Fruit fly (Drosophila melanogaster): ENCODE data around the gene ear.

Gene ear

DNA sequence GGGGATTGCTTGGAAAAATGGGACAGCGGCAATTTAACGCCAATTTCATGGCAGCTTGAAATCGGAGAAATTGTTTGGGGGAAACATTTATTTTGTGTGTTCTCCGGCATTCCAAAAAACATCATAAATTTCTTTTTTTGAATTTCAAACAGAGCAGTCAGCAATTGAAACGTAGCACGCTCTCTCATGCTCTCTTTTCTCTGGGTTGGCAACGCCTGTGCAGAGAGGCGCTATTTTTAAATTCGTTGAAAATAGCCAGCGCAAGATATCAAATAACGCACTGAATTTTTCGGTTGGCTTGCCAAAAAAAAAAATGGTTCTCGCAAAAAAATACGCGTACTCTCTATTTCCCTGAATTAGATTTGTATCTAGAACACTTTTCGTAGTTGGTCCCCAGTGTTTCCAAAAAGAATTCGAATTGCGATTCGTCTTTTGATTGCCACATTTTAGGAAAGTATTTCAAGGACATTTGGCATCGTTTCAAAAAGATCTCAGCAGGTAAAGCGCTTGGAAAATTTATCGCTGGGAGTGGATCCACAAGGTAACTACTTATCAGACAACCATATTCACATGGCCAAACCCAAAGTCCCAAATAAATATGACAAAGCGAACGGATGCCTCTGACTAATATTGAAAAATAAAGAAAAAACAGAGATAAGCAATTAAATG is 34.4 kb upstream of the ear start (continued):
- TF ChIP-seq Hr78 (GFP tag; optimal IDR thresholded peaks at IDR 0.05) (no peak), D (optimal IDR thresholded peaks at IDR 0.05) (no peak), D (GFP tag; optimal IDR thresholded peaks at IDR 0.05) (no peak), CG2678 (tag; optimal IDR thresholded peaks at IDR 0.05) (no peak), CG30020 (tag; optimal IDR thresholded peaks at IDR 0.05) (peak; percentile 29), CG9609 (GFP tag; optimal IDR thresholded peaks at IDR 0.05) (peak; percentile 32), CG2199 (GFP tag; IDR thresholded peaks at IDR 0.05) (no peak), Dp (GFP tag; optimal IDR thresholded peaks at IDR 0.05) (peak; percentile 96), CG10321 (GFP tag; IDR thresholded peaks at IDR 0.05) (no peak), sd (tag; optimal IDR thresholded peaks at IDR 0.05) (peak; percentile 84), phol (tag; optimal IDR thresholded peaks at IDR 0.05) (peak; percentile 32), CG13123 (GFP tag; optimal IDR thresholded peaks at IDR 0.05) (no peak), Neu2 (GFP tag; optimal IDR thresholded peaks at IDR 0.05; ENCODE audit: borderline replicate concordance) (no peak), CG13624 (GFP tag; optimal IDR thresholded peaks at IDR 0.05) (peak; percentile 3), Abd-B (GFP tag; optimal IDR thresholded peaks at IDR 0.05) (peak; percentile 38), CG15696 (tag; optimal IDR thresholded peaks at IDR 0.05) (no peak), Dip3 (GFP tag; optimal IDR thresholded peaks at IDR 0.05) (no peak)

DNA sequence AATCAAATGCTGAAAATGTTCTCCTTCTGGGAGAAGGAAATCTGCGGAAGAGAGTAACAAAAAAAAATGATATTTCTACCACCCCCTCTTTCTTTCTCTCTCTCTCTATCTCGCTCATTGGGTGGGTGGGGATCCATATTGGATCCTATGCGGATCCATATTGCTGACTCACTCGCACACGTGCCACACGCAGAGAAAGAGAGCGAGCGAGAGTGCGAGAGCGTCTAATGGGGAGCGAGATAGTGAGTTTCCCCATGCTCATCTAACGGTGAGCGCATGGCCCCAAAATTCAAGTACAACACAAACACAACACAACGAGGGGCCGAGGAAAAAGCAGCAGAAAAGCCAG is 33.9 kb upstream of the ear start:
- TF ChIP-seq CG14965 (GFP tag; optimal IDR thresholded peaks at IDR 0.05; ENCODE audit: borderline replicate concordance) (no peak), ftz-f1 (GFP tag; optimal IDR thresholded peaks at IDR 0.05) (peak; percentile 17), aop (GFP tag; IDR thresholded peaks at IDR 0.05) (no peak), pho (GFP tag; optimal IDR thresholded peaks at IDR 0.05) (no peak), ham (GFP tag; IDR thresholded peaks at IDR 0.05) (no peak), CG17385 (GFP tag; optimal IDR thresholded peaks at IDR 0.05) (peak; percentile 49), Scr (GFP tag; IDR thresholded peaks at IDR 0.05; ENCODE audit: partially characterized antibody) (no peak), NK7.1 (GFP tag; optimal IDR thresholded peaks at IDR 0.05) (no peak), yki (optimal IDR thresholded peaks at IDR 0.05) (peak; percentile 87), CG2678 (tag; optimal IDR thresholded peaks at IDR 0.05) (peak; percentile 7), schlank (tag; optimal IDR thresholded peaks at IDR 0.05) (no peak), so (GFP tag; IDR thresholded peaks at IDR 0.05) (no peak), ac (GFP tag; optimal IDR thresholded peaks at IDR 0.05) (no peak), da (GFP tag; optimal IDR thresholded peaks at IDR 0.05) (no peak), wek (GFP tag; optimal IDR thresholded peaks at IDR 0.05) (peak; percentile 1), CG15514 (GFP tag; optimal IDR thresholded peaks at IDR 0.05) (no peak), sens-2 (GFP tag; IDR thresholded peaks at IDR 0.05) (no peak), Trl (optimal IDR thresholded peaks at IDR 0.05) (peak; percentile 88 to 92), Trl (GFP tag; optimal IDR thresholded peaks at IDR 0.05) (peak; percentile 38), CkIIα-i1 (GFP tag; IDR thresholded peaks at IDR 0.05) (no peak), pnt (GFP tag; optimal IDR thresholded peaks at IDR 0.05) (no peak), slbo (GFP tag; IDR thresholded peaks at IDR 0.05) (no peak), CG16813 (GFP tag; IDR thresholded peaks at IDR 0.05; ENCODE audit: partially characterized antibody) (no peak), pros (GFP tag; optimal IDR thresholded peaks at IDR 0.05) (no peak), tup (GFP tag; optimal IDR thresholded peaks at IDR 0.05) (no peak), h (optimal IDR thresholded peaks at IDR 0.05) (no peak), CG3163 (GFP tag; optimal IDR thresholded peaks at IDR 0.05) (peak; percentile 24), CG7987 (GFP tag; optimal IDR thresholded peaks at IDR 0.05) (peak; percentile 9), phol (tag; optimal IDR thresholded peaks at IDR 0.05) (peak; percentile 53), chn (GFP tag; optimal IDR thresholded peaks at IDR 0.05) (peak; percentile 58), CG12769 (tag; optimal IDR thresholded peaks at IDR 0.05) (peak; percentile 8), gcm (GFP tag; optimal IDR thresholded peaks at IDR 0.05) (peak; percentile 30), scrt (GFP tag; optimal IDR thresholded peaks at IDR 0.05) (no peak), esg (GFP tag; conservative IDR thresholded peaks at IDR 0.05) (no peak), grn (GFP tag; optimal IDR thresholded peaks at IDR 0.05) (peak; percentile 1), CG17328 (GFP tag; IDR thresholded peaks at IDR 0.05) (no peak)
